Fruit fly (Drosophila melanogaster) Kc167 (cell line): ENCODE data around the gene Trm1.

Experiments
- Sin3A ChIP-seq: fragments of >200 bp; optimal IDR thresholded peaks from 2 replicates; lab custom pipeline; 2018; ENCODE audit warnings: missing external identifiers
- psq ChIP-seq: fragments of >200 bp; optimal IDR thresholded peaks from 2 replicates; lab custom pipeline; 2017; ENCODE audit warnings: missing external identifiers

dm6 chr2L:12465164-12466011 is 37.6 kb downstream of the Trm1 start:
- TF ChIP-seq psq (lab: Kevin White, UChicago): no peak
- no peak for TF ChIP-seq Sin3A (lab: Kevin White, UChicago)
